Worm (Caenorhabditis elegans) whole organism, L4/young adult: Measurements from ENCODE around the gene F13B12.1.

Experiments
- W03F9.2 ChIP-seq: fragments of 150-350 bp; optimal IDR thresholded peaks from 2 replicates; lab custom pipeline; 2014; ENCODE audit warnings: missing biosample characterization, missing genetic modification characterization
- dao-5 ChIP-seq: sonication (generic microtip); optimal IDR thresholded peaks from 2 replicates; lab custom pipeline; 2016; ENCODE audit warnings: missing genotype, missing genetic modification characterization, moderate library complexity, missing compliant biosample characterization
- him-1 ChIP-seq: sonication (generic microtip); optimal IDR thresholded peaks from 2 replicates; lab custom pipeline; 2016; ENCODE audit warnings: missing genotype, missing genetic modification reagents, missing genetic modification characterization, missing compliant biosample characterization

- TF ChIP-seq W03F9.2 (no peak), him-1 (tag; lab: Kevin White, UChicago) (no peak), dao-5 (tag; lab: Kevin White, UChicago) (no peak)
Measured at ce11 chrIV:10394858-10395257, 29.6 kb downstream of the F13B12.1 start, which contains the start of gene R10H10.4.
